Worm (Caenorhabditis elegans): ENCODE data around the gene clc-20.

DNA sequence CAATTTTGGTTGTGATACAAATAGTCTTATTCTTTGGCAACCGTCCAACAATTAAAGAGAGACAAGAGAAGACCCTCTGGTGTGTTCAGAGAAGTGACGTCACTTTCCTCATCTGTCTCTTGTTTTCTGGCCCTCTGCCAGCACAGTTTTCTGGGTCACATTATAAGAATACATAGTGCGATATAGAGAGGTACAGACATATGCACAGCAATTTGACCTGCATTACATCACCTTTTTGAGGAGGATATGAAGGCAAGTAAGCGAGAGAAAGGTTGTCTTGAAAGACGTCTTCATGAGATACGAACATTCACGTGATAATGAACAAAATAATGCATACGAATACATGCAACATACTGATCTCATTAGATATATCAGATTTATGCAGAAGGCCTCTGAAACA is 1.8 kb upstream of the clc-20 start:
- TF ChIP-seq him-1 (tag; optimal IDR thresholded peaks at IDR 0.05), result no peak
- no peak for TF ChIP-seq dao-5 (tag; optimal IDR thresholded peaks at IDR 0.05)

Data from whole organism, L4/young adult.